Worm (Caenorhabditis elegans): ENCODE data around the gene C45B2.6.

Gene C45B2.6

ce11 chrX:6048508-6048907 lies 4.2 kb upstream of the C45B2.6 start, which contains the start of gene pak-1:
TSS of gene pak-1 (minus strand) at chrX:6048608.
- TF ChIP-seq tbx-2 (tag; optimal IDR thresholded peaks at IDR 0.05) (no peak), C04F5.9 (tag; optimal IDR thresholded peaks at IDR 0.05) (no peak), sptf-1 (tag; optimal IDR thresholded peaks at IDR 0.05) (no peak), nhr-84 (tag; optimal IDR thresholded peaks at IDR 0.05) (no peak), F16B12.6 (tag; optimal IDR thresholded peaks at IDR 0.05) (no peak), ceh-8 (GFP tag; optimal IDR thresholded peaks at IDR 0.05) (no peak), lir-3 (tag; optimal IDR thresholded peaks at IDR 0.05; ENCODE audit: poor library complexity) (no peak), jun-1 (tag; optimal IDR thresholded peaks at IDR 0.05) (no peak), lsy-2 (tag; optimal IDR thresholded peaks at IDR 0.05) (no peak), unc-62 (GFP tag; optimal IDR thresholded peaks at IDR 0.05) (no peak), C34B4.2 (tag; optimal IDR thresholded peaks at IDR 0.05) (no peak), nhr-237 (tag; optimal IDR thresholded peaks at IDR 0.05) (no peak), nhr-76 (tag; optimal IDR thresholded peaks at IDR 0.05) (no peak), C16A3.4 (tag; optimal IDR thresholded peaks at IDR 0.05) (no peak), grh-1 (GFP tag; IDR thresholded peaks at IDR 0.05) (no peak)

- TF ChIP-seq tbx-2 (tag; optimal IDR thresholded peaks at IDR 0.05): peak; percentile 5
- TF ChIP-seq ets-5 (GFP tag; IDR thresholded peaks at IDR 0.05): no peak
- peak; percentile 75 for TF ChIP-seq lin-14 (GFP tag; optimal IDR thresholded peaks at IDR 0.05)
- peak; percentile 16 for TF ChIP-seq snu-23 (GFP tag; optimal IDR thresholded peaks at IDR 0.05)
- peak; percentile 25 for TF ChIP-seq nhr-90 (tag; optimal IDR thresholded peaks at IDR 0.05; ENCODE audit: poor library complexity)
- no peak for TF ChIP-seq ztf-4 (tag; optimal IDR thresholded peaks at IDR 0.05)
- TF ChIP-seq xbp-1 (tag; optimal IDR thresholded peaks at IDR 0.05): peak; percentile 6
- TF ChIP-seq C34B4.2 (tag; optimal IDR thresholded peaks at IDR 0.05): no peak
- TF ChIP-seq lsy-2 (tag; optimal IDR thresholded peaks at IDR 0.05): peak in 1 of 2 experiments; percentile 6
- no peak for TF ChIP-seq pax-3 (tag; optimal IDR thresholded peaks at IDR 0.05)
- peak; percentile 72 for TF ChIP-seq unc-130 (tag; optimal IDR thresholded peaks at IDR 0.05)
- peak; percentile 46 for TF ChIP-seq blmp-1 (tag; optimal IDR thresholded peaks at IDR 0.05)
- TF ChIP-seq nhr-20 (tag; optimal IDR thresholded peaks at IDR 0.05): peak; percentile 40
- no peak for TF ChIP-seq nhr-11 (tag; optimal IDR thresholded peaks at IDR 0.05)
- TF ChIP-seq elt-2 (tag; optimal IDR thresholded peaks at IDR 0.05): peak; percentile 22
- no peak for TF ChIP-seq nhr-47 (tag; optimal IDR thresholded peaks at IDR 0.05)
- peak in 2 of 6 experiments; percentile 41 to 43 for TF ChIP-seq elt-3 (tag; optimal IDR thresholded peaks at IDR 0.05)
- peak; percentile 28 for TF ChIP-seq nhr-71 (tag; optimal IDR thresholded peaks at IDR 0.05)
- no peak for TF ChIP-seq pag-3 (tag; optimal IDR thresholded peaks at IDR 0.05; ENCODE audit: borderline replicate concordance, insufficient read depth)
- peak; percentile 9 for TF ChIP-seq rnt-1 (tag; optimal IDR thresholded peaks at IDR 0.05)
Measured at ce11 chrX:6050078-6050477, 2.6 kb upstream of the C45B2.6 start.

- TF ChIP-seq nhr-19 (GFP tag; conservative IDR thresholded peaks at IDR 0.05): no peak
- peak; percentile 29 for TF ChIP-seq unc-130 (tag; optimal IDR thresholded peaks at IDR 0.05)
- TF ChIP-seq alr-1 (tag; optimal IDR thresholded peaks at IDR 0.05; ENCODE audit: borderline replicate concordance): no peak
- TF ChIP-seq blmp-1 (tag; optimal IDR thresholded peaks at IDR 0.05): peak; percentile 96
- TF ChIP-seq grh-1 (GFP tag; IDR thresholded peaks at IDR 0.05): peak; percentile 47
- TF ChIP-seq nhr-71 (tag; optimal IDR thresholded peaks at IDR 0.05): peak; percentile 6
- TF ChIP-seq lin-14 (GFP tag; optimal IDR thresholded peaks at IDR 0.05): peak; percentile 35
- TF ChIP-seq vab-15 (tag; optimal IDR thresholded peaks at IDR 0.05): no peak
- no peak for TF ChIP-seq rnt-1 (tag; optimal IDR thresholded peaks at IDR 0.05)
- TF ChIP-seq elt-3 (tag; optimal IDR thresholded peaks at IDR 0.05): peak in 5 of 6 experiments; percentile 16 to 64 (median 62)
- peak; percentile 56 for TF ChIP-seq nhr-85 (tag)
- peak; percentile 14 for TF ChIP-seq snu-23 (GFP tag; optimal IDR thresholded peaks at IDR 0.05)
- TF ChIP-seq nhr-20 (tag; optimal IDR thresholded peaks at IDR 0.05): peak; percentile 24
- no peak for TF ChIP-seq sox-4 (tag; optimal IDR thresholded peaks at IDR 0.05)
- TF ChIP-seq fkh-10 (GFP tag; optimal IDR thresholded peaks at IDR 0.05): no peak
- TF ChIP-seq efl-1 (optimal IDR thresholded peaks at IDR 0.05): no peak
- TF ChIP-seq efl-1 (GFP tag; optimal IDR thresholded peaks at IDR 0.05 in 1 of 2): no peak
- no peak for TF ChIP-seq xbp-1 (tag; optimal IDR thresholded peaks at IDR 0.05)
- TF ChIP-seq tbx-2 (tag; optimal IDR thresholded peaks at IDR 0.05): peak; percentile 6
- TF ChIP-seq lin-39 (tag; optimal IDR thresholded peaks at IDR 0.05): no peak
- TF ChIP-seq unc-62 (GFP tag; optimal IDR thresholded peaks at IDR 0.05): no peak
- TF ChIP-seq ceh-88 (GFP tag; IDR thresholded peaks at IDR 0.05): no peak
Measured at ce11 chrX:6050849-6051248, 1.8 kb upstream of the C45B2.6 start.

Measured in whole organism, L1 larva.